Comparison of ENCODE assay signal across 2 fruit fly cellular contexts in genomic region chr2L:2045265-2045664, dm6.
TF ChIP-seq lines count a peak whose summit lies in the region.

Gene Kebab (plus strand): TSS chr2L:2045494.

- no peak for TF ChIP-seq CTCF in whole organism, embryonic (GFP tag; optimal IDR thresholded peaks at IDR 0.05; lab: Kevin White, UChicago)

TF ChIP-seq in whole organism, embryonic, 481 proteins besides CTCF, POLR2A, EP300 and RAD21:
- TF ChIP-seq Myb (GFP tag; optimal IDR thresholded peaks at IDR 0.05; lab: Kevin White, UChicago) (peak; percentile 67), crp (GFP tag; optimal IDR thresholded peaks at IDR 0.05; lab: Kevin White, UChicago) (peak in 1 of 2 experiments; percentile 77), CG14710 (tag; optimal IDR thresholded peaks at IDR 0.05; lab: Kevin White, UChicago) (peak; percentile 36), trem (tag; optimal IDR thresholded peaks at IDR 0.05; lab: Kevin White, UChicago) (peak; percentile 62), pzg (GFP tag; optimal IDR thresholded peaks at IDR 0.05; lab: Kevin White, UChicago) (peak; percentile 17), Atf3 (GFP tag; optimal IDR thresholded peaks at IDR 0.05; lab: Kevin White, UChicago) (no peak), BEAF-32 (GFP tag; optimal IDR thresholded peaks at IDR 0.05; lab: Kevin White, UChicago) (peak; percentile 30), Dll (GFP tag; IDR thresholded peaks at IDR 0.05; lab: Robert Waterston, UW; ENCODE audit: partially characterized antibody) (0 out of 4 replicates have a peak, but pooled peaks have one; percentile 15), Sin3A (optimal IDR thresholded peaks at IDR 0.05; lab: Kevin White, UChicago) (peak; percentile 22), amos (GFP tag; IDR thresholded peaks at IDR 0.05; lab: Robert Waterston, UW; ENCODE audit: partially characterized antibody) (peak; percentile 7; the same call in 1 of the 2 replicates), CG31365 (tag; optimal IDR thresholded peaks at IDR 0.05; lab: Kevin White, UChicago) (no peak), E2f2 (GFP tag; IDR thresholded peaks at IDR 0.05; lab: Robert Waterston, UW) (peak; percentile 25; the same call in 1 of the 2 replicates), Dref (GFP tag; IDR thresholded peaks at IDR 0.05; lab: Robert Waterston, UW) (peak; percentile 37), CG2116 (GFP tag; optimal IDR thresholded peaks at IDR 0.05; lab: Kevin White, UChicago) (peak; percentile 64), NFAT (GFP tag; IDR thresholded peaks at IDR 0.05; lab: Robert Waterston, UW) (no peak), Ets97D (GFP tag; optimal IDR thresholded peaks at IDR 0.05; lab: Kevin White, UChicago) (peak; percentile 4), stwl (tag; optimal IDR thresholded peaks at IDR 0.05; lab: Kevin White, UChicago) (peak; percentile 82), Ptx1 (GFP tag; IDR thresholded peaks at IDR 0.05; lab: Robert Waterston, UW) (no peak)

TF ChIP-seq in whole organism, prepupa, 60 proteins besides CTCF, POLR2A, EP300 and RAD21:
- TF ChIP-seq Hr38 (GFP tag; optimal IDR thresholded peaks at IDR 0.05; lab: Kevin White, UChicago) (no peak), cyc (GFP tag; optimal IDR thresholded peaks at IDR 0.05; lab: Kevin White, UChicago) (no peak), OdsH (GFP tag; optimal IDR thresholded peaks at IDR 0.05; lab: Kevin White, UChicago) (no peak), CG6792 (GFP tag; optimal IDR thresholded peaks at IDR 0.05; lab: Kevin White, UChicago) (no peak), fkh (GFP tag; optimal IDR thresholded peaks at IDR 0.05; lab: Kevin White, UChicago) (no peak), dac (GFP tag; optimal IDR thresholded peaks at IDR 0.05; lab: Kevin White, UChicago) (no peak), Blimp-1 (GFP tag; optimal IDR thresholded peaks at IDR 0.05; lab: Kevin White, UChicago) (peak; percentile 42), net (GFP tag; optimal IDR thresholded peaks at IDR 0.05; lab: Kevin White, UChicago) (no peak), pdm3 (GFP tag; optimal IDR thresholded peaks at IDR 0.05; lab: Kevin White, UChicago) (no peak), CG6808 (GFP tag; optimal IDR thresholded peaks at IDR 0.05; lab: Kevin White, UChicago) (no peak), CG1621 (tag; optimal IDR thresholded peaks at IDR 0.05; lab: Kevin White, UChicago) (no peak), CG6276 (GFP tag; optimal IDR thresholded peaks at IDR 0.05; lab: Kevin White, UChicago) (no peak), achi (GFP tag; optimal IDR thresholded peaks at IDR 0.05; lab: Kevin White, UChicago) (peak; percentile 99), CG8119 (GFP tag; IDR thresholded peaks at IDR 0.05; lab: Robert Waterston, UW) (no peak)

Comparison
In these comparisons a context has a peak if more than half of its experiments do, and no peak if none do; other contexts are left out.
1. Of the 7 proteins assayed by ChIP-seq in both whole organism, embryonic and whole organism, prepupa: peak only in whole organism, embryonic: none; only in whole organism, prepupa: Blimp-1; in both: none; in neither: 6.